Worm (Caenorhabditis elegans): ENCODE measurements around the gene T23F11.2.

ce11 chrIII:4657386-4657785, 2.1 kb upstream of the T23F11.2 start:
- TF ChIP-seq elt-3 (tag; optimal IDR thresholded peaks at IDR 0.05) (no peak), tbx-2 (tag; optimal IDR thresholded peaks at IDR 0.05) (no peak), snpc-4 (tag; optimal IDR thresholded peaks at IDR 0.05) (no peak), skn-1 (tag; optimal IDR thresholded peaks at IDR 0.05) (no peak), ztf-11 (tag; optimal IDR thresholded peaks at IDR 0.05) (no peak), ama-1 (optimal IDR thresholded peaks at IDR 0.05) (no peak), zag-1 (tag; optimal IDR thresholded peaks at IDR 0.05) (no peak), nfya-1 (tag; optimal IDR thresholded peaks at IDR 0.05; ENCODE audit: insufficient read depth) (no peak), egl-27 (tag; optimal IDR thresholded peaks at IDR 0.05) (no peak), nhr-12 (tag; optimal IDR thresholded peaks at IDR 0.05) (no peak), nhr-28 (tag; optimal IDR thresholded peaks at IDR 0.05) (no peak)
